Worm (Caenorhabditis elegans): ENCODE results near the gene srbc-55.
"Not testable (repeated sequence)": the region's sequence is repeated elsewhere in the genome, so short reads cannot be mapped to it uniquely, and the experiment has no call there.

- not testable (repeated sequence) for TF ChIP-seq egl-27 (tag; optimal IDR thresholded peaks at IDR 0.05); ceh-88 (GFP tag; IDR thresholded peaks at IDR 0.05); skn-1 (tag; optimal IDR thresholded peaks at IDR 0.05); C16A3.4 (tag; optimal IDR thresholded peaks at IDR 0.05); isw-1 (GFP tag; IDR thresholded peaks at IDR 0.05); nhr-28 (tag; optimal IDR thresholded peaks at IDR 0.05)
Observed at ce11 chrV:15802623-15803022, 27.2 kb downstream of the srbc-55 start, which contains the start of gene T26E4.9.
